Worm (Caenorhabditis elegans) whole organism, early embryonic: ENCODE data around the gene ptr-5.
"Not testable (repeated sequence)": the region's sequence is repeated elsewhere in the genome, so short reads cannot be mapped to it uniquely, and the experiment has no call there.

Experiments used
- B0310.2 ChIP-seq: sonication (generic microtip); optimal IDR thresholded peaks from 2 replicates; lab custom pipeline; 2016; ENCODE audit warnings: mild to moderate bottlenecking, missing genetic modification characterization, missing compliant biosample characterization
- F13C5.2 ChIP-seq: sonication (generic microtip); optimal IDR thresholded peaks from 2 replicates; lab custom pipeline; 2017; ENCODE audit warnings: mild to moderate bottlenecking, missing genetic modification characterization, inconsistent platforms, missing compliant biosample characterization
- aly-1 ChIP-seq: sonication (generic microtip); optimal IDR thresholded peaks from 2 replicates; lab custom pipeline; 2016; ENCODE audit warnings: missing genetic modification characterization, missing compliant biosample characterization
- ama-1 ChIP-seq: fragments of 150-350 bp; optimal IDR thresholded peaks from 2 replicates; lab custom pipeline; 2014
- ceh-13 ChIP-seq: fragments of 200-800 bp; sonication (Bioruptor generic); optimal IDR thresholded peaks from 2 replicates; lab custom pipeline; 2018; ENCODE audit warnings: mild to moderate bottlenecking, missing genetic modification characterization, missing compliant biosample characterization
- ceh-36 ChIP-seq: sonication (generic microtip); optimal IDR thresholded peaks from 2 replicates; lab custom pipeline; 2016; ENCODE audit warnings: missing genetic modification characterization, inconsistent platforms, missing compliant biosample characterization
- ets-7 ChIP-seq: sonication (generic microtip); optimal IDR thresholded peaks from 2 replicates; lab custom pipeline; 2016; ENCODE audit warnings: missing genotype, missing genetic modification characterization, missing compliant biosample characterization
- flt-1 ChIP-seq: fragments of 200-800 bp; sonication (Bioruptor generic); IDR thresholded peaks from 2 replicates; pipeline ENCODE4 v1.3.6; 2022; ENCODE audit warnings: missing genetic modification characterization, missing compliant biosample characterization
- hmbx-1 ChIP-seq: sonication (generic microtip); optimal IDR thresholded peaks from 2 replicates; lab custom pipeline; 2016; ENCODE audit warnings: mild to moderate bottlenecking, missing genetic modification characterization, missing compliant biosample characterization
- hmg-4 ChIP-seq: fragments of 200-800 bp; sonication (Bioruptor generic); optimal IDR thresholded peaks from 2 replicates; lab custom pipeline; 2018; ENCODE audit warnings: mild to moderate bottlenecking, missing genetic modification characterization, missing compliant biosample characterization
- hnd-1 ChIP-seq: sonication (generic microtip); optimal IDR thresholded peaks from 2 replicates; lab custom pipeline; 2016; ENCODE audit warnings: missing genetic modification characterization, missing compliant biosample characterization
- pes-1 ChIP-seq: fragments of 200-800 bp; sonication (Bioruptor generic); IDR thresholded peaks from 2 replicates; pipeline ENCODE4 v1.3.6; 2022; ENCODE audit warnings: missing genetic modification reagents, missing genetic modification characterization, missing compliant biosample characterization
- scrt-1 ChIP-seq: fragments of 200-800 bp; sonication (Bioruptor generic); IDR thresholded peaks from 2 replicates; pipeline ENCODE4 v1.3.6; 2022; ENCODE audit warnings: missing genetic modification characterization, missing compliant biosample characterization
- sea-1 ChIP-seq: fragments of 200-800 bp; sonication (Bioruptor generic); conservative IDR thresholded peaks from 2 replicates; pipeline ENCODE4 v1.3.6; 2022; ENCODE audit warnings: missing genetic modification characterization, missing compliant biosample characterization
- tbx-11 ChIP-seq: fragments of 200-800 bp; sonication (Bioruptor generic); IDR thresholded peaks from 2 replicates; pipeline ENCODE4 v1.3.6; 2022; ENCODE audit warnings: missing genetic modification characterization, missing compliant biosample characterization
- tbx-37 ChIP-seq: fragments of 200-800 bp; sonication (Bioruptor generic); conservative IDR thresholded peaks from 2 replicates; pipeline ENCODE4 v1.3.6; 2022; ENCODE audit warnings: missing genetic modification reagents, missing genetic modification characterization, missing compliant biosample characterization
- tra-4 ChIP-seq: sonication (generic microtip); optimal IDR thresholded peaks from 2 replicates; lab custom pipeline; 2017; ENCODE audit warnings: missing genetic modification characterization, missing compliant biosample characterization

The ptr-5 gene

ce11 chrX:17304920-17305319, 13.5 kb upstream of the ptr-5 start, which contains the start of gene C33E10.1:
TSS of gene C33E10.1 (plus strand) at chrX:17305220.
- TF ChIP-seq hmbx-1 (tag; lab: Kevin White, UChicago); pes-1 (GFP tag; lab: Robert Waterston, UW); ama-1 (lab: Kevin White, UChicago): not testable (repeated sequence)

- TF ChIP-seq flt-1 (GFP tag; lab: Robert Waterston, UW); tbx-37; ama-1 (lab: Kevin White, UChicago): not testable (repeated sequence)
Observed at ce11 chrX:17310730-17311312, 7.6 kb upstream of the ptr-5 start, which contains the start of gene C53C11.4. TSS of gene C53C11.4 (plus strand) at chrX:17310908.

ce11 chrX:17314948-17315347, 3.4 kb upstream of the ptr-5 start:
- TF ChIP-seq ceh-13 (GFP tag; lab: Kevin White, UChicago) (no peak), flt-1 (GFP tag; lab: Robert Waterston, UW) (no peak), pes-1 (GFP tag; lab: Robert Waterston, UW) (no peak), ets-7 (peak; percentile 1), aly-1 (peak; percentile 69), tra-4 (tag; lab: Kevin White, UChicago) (no peak), sea-1 (GFP tag; lab: Robert Waterston, UW) (0 out of 2 replicates have a peak, but pooled peaks have one; percentile 59), scrt-1 (GFP tag; lab: Robert Waterston, UW) (no peak), F13C5.2 (tag; lab: Kevin White, UChicago) (peak; percentile 17), hmbx-1 (tag; lab: Kevin White, UChicago) (no peak), hnd-1 (tag; lab: Kevin White, UChicago) (no peak), ceh-36 (tag; lab: Kevin White, UChicago) (no peak), tbx-11 (0 out of 2 replicates have a peak, but pooled peaks have one; percentile 19), tbx-37 (no peak), ama-1 (lab: Kevin White, UChicago) (no peak), hmg-4 (peak; percentile 89), B0310.2 (tag; lab: Kevin White, UChicago) (no peak)

- TF ChIP-seq tbx-11 (no peak), F13C5.2 (tag; lab: Kevin White, UChicago) (no peak), tbx-37 (no peak), tra-4 (tag; lab: Kevin White, UChicago) (no peak), ceh-36 (tag; lab: Kevin White, UChicago) (no peak), scrt-1 (GFP tag; lab: Robert Waterston, UW) (no peak), flt-1 (GFP tag; lab: Robert Waterston, UW) (no peak), hmbx-1 (tag; lab: Kevin White, UChicago) (no peak), ceh-13 (GFP tag; lab: Kevin White, UChicago) (no peak), hnd-1 (tag; lab: Kevin White, UChicago) (no peak), hmg-4 (no peak), pes-1 (GFP tag; lab: Robert Waterston, UW) (no peak), aly-1 (no peak)
Observed at ce11 chrX:17320572-17320971, 2.2 kb downstream of the ptr-5 start.

- TF ChIP-seq aly-1 = no peak
- no peak for TF ChIP-seq tbx-37
- TF ChIP-seq flt-1 (GFP tag; lab: Robert Waterston, UW) = no peak
- TF ChIP-seq hmg-4 = no peak
- TF ChIP-seq pes-1 (GFP tag; lab: Robert Waterston, UW) = no peak
- no peak for TF ChIP-seq ceh-36 (tag; lab: Kevin White, UChicago)
- TF ChIP-seq tbx-11 = no peak
Observed at ce11 chrX:17324954-17325353, 6.6 kb downstream of the ptr-5 start.

ce11 chrX:17327226-17327625, 8.8 kb downstream of the ptr-5 start:
- no peak for TF ChIP-seq flt-1 (GFP tag; lab: Robert Waterston, UW)
- no peak for TF ChIP-seq pes-1 (GFP tag; lab: Robert Waterston, UW)
- no peak for TF ChIP-seq B0310.2 (tag; lab: Kevin White, UChicago)
- TF ChIP-seq ama-1 (lab: Kevin White, UChicago) = no peak
- TF ChIP-seq hmbx-1 (tag; lab: Kevin White, UChicago) = no peak
- no peak for TF ChIP-seq tra-4 (tag; lab: Kevin White, UChicago)
- no peak for TF ChIP-seq F13C5.2 (tag; lab: Kevin White, UChicago)
- TF ChIP-seq ceh-36 (tag; lab: Kevin White, UChicago) = no peak
- TF ChIP-seq hmg-4 = no peak
- TF ChIP-seq tbx-11 = no peak
- no peak for TF ChIP-seq ets-7
- TF ChIP-seq sea-1 (GFP tag; lab: Robert Waterston, UW) = no peak
- no peak for TF ChIP-seq ceh-13 (GFP tag; lab: Kevin White, UChicago)
- no peak for TF ChIP-seq hnd-1 (tag; lab: Kevin White, UChicago)
- TF ChIP-seq aly-1 = no peak
- no peak for TF ChIP-seq tbx-37
- no peak for TF ChIP-seq scrt-1 (GFP tag; lab: Robert Waterston, UW)

ce11 chrX:17329075-17329474, 10.7 kb downstream of the ptr-5 start:
- TF ChIP-seq ceh-36 (tag; lab: Kevin White, UChicago) = no peak
- TF ChIP-seq B0310.2 (tag; lab: Kevin White, UChicago) = no peak
- no peak for TF ChIP-seq sea-1 (GFP tag; lab: Robert Waterston, UW)
- TF ChIP-seq hmbx-1 (tag; lab: Kevin White, UChicago) = no peak

ce11 chrX:17330574-17330973, 12.2 kb downstream of the ptr-5 start:
- TF ChIP-seq hmg-4 (no peak), flt-1 (GFP tag; lab: Robert Waterston, UW) (no peak), ama-1 (lab: Kevin White, UChicago) (no peak), sea-1 (GFP tag; lab: Robert Waterston, UW) (no peak), pes-1 (GFP tag; lab: Robert Waterston, UW) (no peak), scrt-1 (GFP tag; lab: Robert Waterston, UW) (no peak), B0310.2 (tag; lab: Kevin White, UChicago) (no peak), ceh-13 (GFP tag; lab: Kevin White, UChicago) (no peak), tbx-37 (no peak), ceh-36 (tag; lab: Kevin White, UChicago) (no peak), F13C5.2 (tag; lab: Kevin White, UChicago) (no peak), hnd-1 (tag; lab: Kevin White, UChicago) (no peak), ets-7 (no peak), aly-1 (no peak), tra-4 (tag; lab: Kevin White, UChicago) (no peak), hmbx-1 (tag; lab: Kevin White, UChicago) (no peak), tbx-11 (no peak)
